Fruit fly (Drosophila melanogaster): Measurements from ENCODE around the gene CG14985.

The CG14985 gene

DNA sequence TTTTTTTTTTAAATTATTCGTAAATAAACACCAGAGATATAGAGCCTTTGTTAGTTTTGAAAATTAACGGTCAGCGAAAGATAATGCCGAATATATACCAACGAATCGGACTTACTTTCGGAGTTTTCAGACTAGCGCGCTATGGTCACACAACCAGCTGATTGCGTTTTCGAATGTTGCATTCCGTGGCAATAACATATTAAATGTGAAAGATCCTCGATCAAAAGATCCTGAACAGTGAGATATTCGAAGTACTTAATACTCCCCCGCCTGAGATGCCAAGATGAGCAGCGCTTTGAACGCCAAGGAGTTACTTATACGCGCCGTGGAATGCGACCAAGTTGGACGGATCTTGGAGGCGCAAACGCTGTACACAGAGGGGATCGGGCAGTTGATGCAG lies at the start of gene CG14985:
Gene CG14985 (plus strand): TSS at position 159 of the 400 bp plus-strand sequence.
- TF ChIP-seq acj6 (GFP tag; optimal IDR thresholded peaks at IDR 0.05) (no peak), Sox14 (GFP tag; optimal IDR thresholded peaks at IDR 0.05) (peak; percentile 52)

DNA sequence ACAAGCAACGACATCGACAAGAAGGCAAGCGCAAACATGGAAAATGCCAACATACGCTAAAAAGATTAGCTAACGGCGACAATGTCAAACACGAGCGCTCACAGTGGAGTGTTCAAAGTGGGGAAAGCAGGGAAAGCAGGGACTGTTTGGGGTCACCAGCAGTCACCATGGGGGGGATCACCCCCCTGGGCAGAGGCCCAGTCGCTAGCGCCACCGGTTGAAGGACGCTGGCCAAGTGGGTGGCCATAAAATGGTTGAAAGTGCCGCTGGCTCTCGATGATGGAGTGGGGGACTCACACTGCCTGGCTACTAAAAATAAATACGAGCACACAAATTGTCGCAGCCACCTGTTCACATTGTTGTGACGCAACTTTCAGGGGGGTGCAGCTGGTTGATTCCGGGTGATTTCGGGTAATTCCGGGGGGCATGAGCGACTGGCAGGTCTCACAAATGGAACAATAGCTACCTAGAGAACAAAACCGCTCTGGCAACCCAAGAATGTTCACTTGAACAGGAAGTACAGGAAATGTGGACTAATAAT lies 42.3 kb upstream of the CG14985 start:
- no peak for TF ChIP-seq cyc (GFP tag; optimal IDR thresholded peaks at IDR 0.05)

DNA sequence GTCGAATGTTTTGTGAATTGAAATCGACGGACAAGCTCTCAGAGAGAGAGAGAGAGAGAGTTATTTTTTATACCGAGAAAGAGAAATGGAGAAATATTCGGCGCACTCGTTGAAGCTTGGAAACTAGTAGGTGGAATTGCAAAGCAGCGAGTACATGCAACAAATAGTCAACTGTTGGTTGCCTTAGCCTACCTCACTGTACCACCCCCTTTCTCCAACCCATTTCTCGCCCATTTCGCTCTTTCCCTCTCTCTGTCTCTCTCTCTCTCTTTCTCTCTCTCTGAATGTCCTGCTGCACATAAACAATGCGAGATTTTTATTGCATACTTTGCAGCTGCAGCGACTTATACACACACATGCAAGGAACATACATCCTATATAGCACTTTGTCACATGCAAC lies 39.3 kb upstream of the CG14985 start:
- no peak for TF ChIP-seq CG32006 (GFP tag; optimal IDR thresholded peaks at IDR 0.05)
- no peak for TF ChIP-seq Hr39 (GFP tag; optimal IDR thresholded peaks at IDR 0.05)
- TF ChIP-seq CG9139 (GFP tag; optimal IDR thresholded peaks at IDR 0.05), result no peak
- TF ChIP-seq CG6854 (GFP tag; optimal IDR thresholded peaks at IDR 0.05), result no peak
- no peak for TF ChIP-seq Hr38 (GFP tag; optimal IDR thresholded peaks at IDR 0.05)
- TF ChIP-seq dac (GFP tag; optimal IDR thresholded peaks at IDR 0.05), result no peak
- TF ChIP-seq Ets96B (tag; optimal IDR thresholded peaks at IDR 0.05), result no peak
- no peak for TF ChIP-seq achi (GFP tag; optimal IDR thresholded peaks at IDR 0.05)
- no peak for TF ChIP-seq CG4318 (GFP tag; optimal IDR thresholded peaks at IDR 0.05)
- TF ChIP-seq net (GFP tag; optimal IDR thresholded peaks at IDR 0.05), result no peak
- TF ChIP-seq CG8632 (GFP tag; optimal IDR thresholded peaks at IDR 0.05), result no peak
- TF ChIP-seq topi (GFP tag; optimal IDR thresholded peaks at IDR 0.05), result no peak
- TF ChIP-seq CG1621 (tag; optimal IDR thresholded peaks at IDR 0.05), result no peak

DNA sequence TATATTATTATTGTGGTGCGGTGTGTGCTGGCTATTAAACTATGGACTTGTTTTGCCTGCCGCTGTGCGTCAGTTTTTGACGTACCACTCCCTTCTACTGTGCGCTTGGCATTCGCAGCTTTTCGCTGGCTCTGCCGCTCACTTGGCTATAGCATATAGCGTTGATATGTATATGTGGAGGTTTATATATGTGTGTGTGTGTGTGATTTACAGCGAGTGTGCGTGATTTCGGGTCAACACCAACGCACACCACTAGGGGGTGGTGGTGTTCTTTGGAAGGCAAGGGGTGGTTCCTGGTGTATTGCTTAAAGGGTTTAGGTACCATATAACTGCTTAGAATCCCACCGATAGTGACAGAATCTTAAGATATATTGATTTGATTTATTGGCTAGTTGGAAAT lies 38.6 kb upstream of the CG14985 start, which contains the start of gene CG12605:
Gene CG12605 (minus strand): TSS at position 101 of the 400 bp plus-strand sequence.
- TF ChIP-seq acj6 (GFP tag; optimal IDR thresholded peaks at IDR 0.05) (no peak), dac (GFP tag; optimal IDR thresholded peaks at IDR 0.05) (no peak), lz (GFP tag; optimal IDR thresholded peaks at IDR 0.05) (no peak), Gug (GFP tag; IDR thresholded peaks at IDR 0.05) (no peak), dsx (GFP tag; optimal IDR thresholded peaks at IDR 0.05; ENCODE audit: poor library complexity, severe bottlenecking) (no peak), Eip93F (GFP tag; optimal IDR thresholded peaks at IDR 0.05) (no peak), CG1621 (tag; optimal IDR thresholded peaks at IDR 0.05) (no peak), CG31627 (GFP tag; optimal IDR thresholded peaks at IDR 0.05) (no peak)

DNA sequence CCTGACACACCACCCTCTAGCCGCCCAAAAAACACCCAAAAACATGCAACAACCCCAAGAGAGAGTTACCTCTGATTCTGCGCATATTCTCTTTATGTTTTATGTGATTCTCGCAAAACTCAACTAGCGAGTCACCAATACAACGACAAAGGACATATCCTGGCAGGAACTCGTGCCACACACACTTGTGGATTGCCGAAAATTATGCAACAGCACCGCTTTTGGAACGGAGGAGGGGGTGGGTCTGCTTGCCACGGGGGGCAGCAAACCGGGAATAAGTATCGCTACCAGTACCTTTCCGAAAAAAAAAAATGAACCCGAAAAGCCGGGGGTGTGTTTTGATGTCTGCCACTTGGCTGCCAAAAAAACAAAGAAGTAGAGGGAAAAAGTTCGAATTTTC lies 38.2 kb upstream of the CG14985 start:
- TF ChIP-seq vri (GFP tag; optimal IDR thresholded peaks at IDR 0.05) (peak; percentile 15), CG11294 (GFP tag; IDR thresholded peaks at IDR 0.05) (no peak), ss (GFP tag; optimal IDR thresholded peaks at IDR 0.05) (no peak)

DNA sequence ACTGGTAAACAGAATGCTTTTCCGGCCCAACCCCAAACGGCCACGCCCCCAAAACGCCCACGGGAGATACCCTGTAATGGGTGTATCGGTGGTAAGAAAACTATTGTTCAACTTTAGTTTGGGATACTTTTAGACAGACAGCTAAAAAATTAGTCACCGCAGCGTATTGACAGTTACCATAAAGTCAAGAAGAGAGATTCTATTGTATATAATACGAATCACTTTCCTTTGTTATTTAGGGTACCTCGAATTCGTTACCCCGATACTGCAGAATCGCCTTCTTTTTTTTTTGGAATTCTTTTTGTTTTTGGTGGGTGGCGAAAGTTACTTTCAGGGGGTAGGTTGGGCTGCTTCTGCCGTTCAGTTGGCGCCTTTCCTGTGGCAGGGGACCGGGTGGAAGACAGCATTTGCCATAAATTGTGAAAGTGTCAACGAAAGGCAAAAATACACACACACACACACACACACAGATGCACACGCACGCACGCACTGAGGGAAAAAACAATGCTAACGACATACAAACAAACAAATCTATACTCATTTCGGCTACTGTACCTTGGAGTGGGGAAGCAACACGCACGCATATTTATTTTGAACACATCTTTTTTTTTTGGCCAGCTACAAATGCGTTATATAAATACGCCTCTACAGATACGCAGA lies 32.8 kb upstream of the CG14985 start:
- TF ChIP-seq CG11762 (GFP tag; optimal IDR thresholded peaks at IDR 0.05; ENCODE audit: insufficient read depth) (no peak), CG4318 (GFP tag; optimal IDR thresholded peaks at IDR 0.05) (no peak), spab (GFP tag; optimal IDR thresholded peaks at IDR 0.05) (no peak), achi (GFP tag; optimal IDR thresholded peaks at IDR 0.05) (no peak), svp (GFP tag) (peak; percentile 54), topi (GFP tag; optimal IDR thresholded peaks at IDR 0.05) (no peak), CG15336 (GFP tag; IDR thresholded peaks at IDR 0.05) (no peak), CG31627 (GFP tag; optimal IDR thresholded peaks at IDR 0.05) (no peak), Eip78C (GFP tag) (peak; percentile 23), Gug (GFP tag; IDR thresholded peaks at IDR 0.05) (no peak), CG10669 (GFP tag; optimal IDR thresholded peaks at IDR 0.05) (no peak)
